Worm (Caenorhabditis elegans): ENCODE data around the gene srlf-28.
"Not testable (repeated sequence)": the region's sequence is repeated elsewhere in the genome, so short reads cannot be mapped to it uniquely, and the experiment has no call there.

The srlf-28 gene

ce11 chrIV:14373814-14374213 lies 30.2 kb upstream of the srlf-28 start, which contains the start of gene Y67A10A.7:
Gene Y67A10A.7 (plus strand): TSS chrIV:14374114.
- TF ChIP-seq swsn-7 (tag; optimal IDR thresholded peaks at IDR 0.05); fkh-10 (GFP tag; optimal IDR thresholded peaks at IDR 0.05); grh-1 (GFP tag; IDR thresholded peaks at IDR 0.05): not testable (repeated sequence)

- TF ChIP-seq zag-1 (tag; optimal IDR thresholded peaks at IDR 0.05) (no peak), unc-98 (GFP tag; IDR thresholded peaks at IDR 0.05) (no peak), hpl-2 (GFP tag; optimal IDR thresholded peaks at IDR 0.05) (no peak), sptf-1 (tag; optimal IDR thresholded peaks at IDR 0.05) (no peak), ceh-8 (GFP tag; optimal IDR thresholded peaks at IDR 0.05) (peak; percentile 2), egl-13 (tag; optimal IDR thresholded peaks at IDR 0.05) (peak; percentile 38), unc-30 (tag; optimal IDR thresholded peaks at IDR 0.05) (no peak), hlh-4 (tag; optimal IDR thresholded peaks at IDR 0.05) (no peak), nhr-20 (tag; optimal IDR thresholded peaks at IDR 0.05) (no peak), lir-3 (tag; optimal IDR thresholded peaks at IDR 0.05; ENCODE audit: poor library complexity) (no peak), elt-3 (tag; optimal IDR thresholded peaks at IDR 0.05) (no peak), dsc-1 (tag; optimal IDR thresholded peaks at IDR 0.05) (no peak), lin-35 (GFP tag; optimal IDR thresholded peaks at IDR 0.05) (peak in 1 of 2 experiments; percentile 29), jun-1 (tag; optimal IDR thresholded peaks at IDR 0.05) (no peak), sox-4 (tag; optimal IDR thresholded peaks at IDR 0.05) (no peak), C16A3.4 (tag; optimal IDR thresholded peaks at IDR 0.05) (no peak), sup-37 (GFP tag; optimal IDR thresholded peaks at IDR 0.05) (no peak), ces-1 (GFP tag; optimal IDR thresholded peaks at IDR 0.05) (no peak), mab-9 (GFP tag; IDR thresholded peaks at IDR 0.05) (no peak), fkh-8 (tag; optimal IDR thresholded peaks at IDR 0.05) (peak; percentile 78), pqm-1 (tag; optimal IDR thresholded peaks at IDR 0.05) (no peak), dpl-1 (GFP tag; optimal IDR thresholded peaks at IDR 0.05) (peak in 1 of 3 experiments; percentile 25), nhr-28 (tag; optimal IDR thresholded peaks at IDR 0.05) (no peak), nhr-84 (tag; optimal IDR thresholded peaks at IDR 0.05) (no peak), pag-3 (tag; optimal IDR thresholded peaks at IDR 0.05; ENCODE audit: borderline replicate concordance, insufficient read depth) (no peak), ztf-4 (tag; optimal IDR thresholded peaks at IDR 0.05) (no peak), aha-1 (tag; optimal IDR thresholded peaks at IDR 0.05) (no peak), lin-13 (GFP tag; optimal IDR thresholded peaks at IDR 0.05) (no peak), unc-86 (tag; optimal IDR thresholded peaks at IDR 0.05) (peak; percentile 75), irx-1 (tag; optimal IDR thresholded peaks at IDR 0.05) (no peak), nhr-237 (tag; optimal IDR thresholded peaks at IDR 0.05) (no peak), efl-1 (optimal IDR thresholded peaks at IDR 0.05) (peak; percentile 28 to 31), efl-1 (GFP tag; optimal IDR thresholded peaks at IDR 0.05 in 1 of 2) (no peak), pax-3 (tag; optimal IDR thresholded peaks at IDR 0.05) (peak; percentile 33), C04F5.9 (tag; optimal IDR thresholded peaks at IDR 0.05) (no peak), xbp-1 (tag; optimal IDR thresholded peaks at IDR 0.05) (peak; percentile 47), unc-62 (GFP tag; optimal IDR thresholded peaks at IDR 0.05) (no peak), nhr-77 (tag; optimal IDR thresholded peaks at IDR 0.05) (no peak), swsn-7 (tag; optimal IDR thresholded peaks at IDR 0.05) (peak; percentile 51), skn-1 (tag; optimal IDR thresholded peaks at IDR 0.05) (no peak), blmp-1 (tag; optimal IDR thresholded peaks at IDR 0.05) (no peak), F16B12.6 (tag; optimal IDR thresholded peaks at IDR 0.05) (no peak), zip-4 (GFP tag; optimal IDR thresholded peaks at IDR 0.05) (no peak), hlh-17 (GFP tag; optimal IDR thresholded peaks at IDR 0.05; ENCODE audit: borderline replicate concordance) (no peak), unc-130 (tag; optimal IDR thresholded peaks at IDR 0.05) (no peak), elt-2 (tag; optimal IDR thresholded peaks at IDR 0.05) (no peak), efl-3 (GFP tag; optimal IDR thresholded peaks at IDR 0.05) (no peak), mef-2 (tag; optimal IDR thresholded peaks at IDR 0.05) (no peak), egl-27 (tag; optimal IDR thresholded peaks at IDR 0.05) (no peak), tlp-1 (tag; optimal IDR thresholded peaks at IDR 0.05) (no peak)
Measured at ce11 chrIV:14371639-14372038, 28.0 kb upstream of the srlf-28 start.

Measured in whole organism, L1 larva.